Fruit fly (Drosophila melanogaster) whole organism, pupa: ENCODE results near the gene Cp190.

ENCODE experiments used
- CG10348 ChIP-seq: fragments of 200-800 bp; sonication (Bioruptor generic); IDR thresholded peaks from 2 replicates; pipeline ENCODE4 v1.3.6; 2022; ENCODE audit warnings: missing biosample characterization, missing genetic modification characterization
- CG12605 ChIP-seq: fragments of 200-800 bp; sonication (Bioruptor generic); IDR thresholded peaks from 2 replicates; pipeline ENCODE4 v1.3.6; 2022; ENCODE audit warnings: missing biosample characterization, missing genetic modification characterization
- CG13204 ChIP-seq: fragments of 200-800 bp; sonication (Bioruptor generic); optimal IDR thresholded peaks from 2 replicates; lab custom pipeline; 2018; ENCODE audit warnings: missing biosample characterization, mild to moderate bottlenecking, missing genetic modification characterization, moderate library complexity
- CG14655 ChIP-seq: fragments of 200-800 bp; sonication (Bioruptor generic); optimal IDR thresholded peaks from 3 replicates; lab custom pipeline; 2017; ENCODE audit warnings: mild to moderate bottlenecking, missing biosample characterization, missing genetic modification reagents, missing genetic modification characterization
- CG15710 ChIP-seq: fragments of 200-800 bp; sonication (Bioruptor generic); optimal IDR thresholded peaks from 2 replicates; lab custom pipeline; 2018; ENCODE audit warnings: missing biosample characterization, mild to moderate bottlenecking, missing genetic modification characterization, moderate library complexity
- CG17806 ChIP-seq: fragments of 200-800 bp; sonication (Bioruptor generic); optimal IDR thresholded peaks from 2 replicates; lab custom pipeline; 2018; ENCODE audit warnings: missing biosample characterization, mild to moderate bottlenecking, missing genetic modification characterization, moderate library complexity
- CG32121 ChIP-seq: fragments of 200-800 bp; sonication (Bioruptor generic); IDR thresholded peaks from 2 replicates; pipeline ENCODE4 v1.3.6; 2022; ENCODE audit warnings: missing biosample characterization, missing genetic modification characterization
- CG34367 ChIP-seq: fragments of 200-800 bp; sonication (Bioruptor generic); optimal IDR thresholded peaks from 2 replicates; lab custom pipeline; 2018; ENCODE audit warnings: missing biosample characterization, mild to moderate bottlenecking, missing genetic modification characterization
- CG4496 ChIP-seq: fragments of 200-800 bp; sonication (Bioruptor generic); IDR thresholded peaks from 3 replicates; pipeline ENCODE4 v1.3.6; 2022; ENCODE audit warnings: missing biosample characterization, missing genetic modification characterization
- CG8159 ChIP-seq: fragments of 200-800 bp; sonication (Bioruptor generic); optimal IDR thresholded peaks from 3 replicates; lab custom pipeline; 2018; ENCODE audit warnings: missing biosample characterization, mild to moderate bottlenecking, missing genetic modification characterization, moderate library complexity
- CG8301 ChIP-seq: fragments of 200-800 bp; sonication (Bioruptor generic); optimal IDR thresholded peaks from 2 replicates; lab custom pipeline; 2018; ENCODE audit warnings: missing biosample characterization, mild to moderate bottlenecking, missing genetic modification characterization
- CG9948 ChIP-seq: fragments of 200-800 bp; sonication (Bioruptor generic); optimal IDR thresholded peaks from 2 replicates; lab custom pipeline; 2018; ENCODE audit warnings: missing biosample characterization, mild to moderate bottlenecking, missing genetic modification characterization, moderate library complexity
- D1 ChIP-seq: fragments of 200-800 bp; sonication (Bioruptor generic); optimal IDR thresholded peaks from 2 replicates; lab custom pipeline; 2018; ENCODE audit warnings: missing biosample characterization, mild to moderate bottlenecking, missing genetic modification characterization, moderate library complexity
- EcR ChIP-seq: fragments of 200-800 bp; sonication (Bioruptor generic); optimal IDR thresholded peaks from 3 replicates; lab custom pipeline; 2019; ENCODE audit warnings: missing biosample characterization, missing genetic modification characterization, mild to moderate bottlenecking, moderate library complexity, missing genetic modification reagents
- Ets98B ChIP-seq: fragments of 200-800 bp; sonication (Bioruptor generic); IDR thresholded peaks from 2 replicates; pipeline ENCODE4 v1.3.6; 2022; ENCODE audit warnings: missing biosample characterization, missing genetic modification characterization
- Pif1A ChIP-seq: fragments of 200-800 bp; sonication (Bioruptor generic); optimal IDR thresholded peaks from 3 replicates; lab custom pipeline; 2016; ENCODE audit warnings: missing biosample characterization, missing genetic modification characterization
- Pif1B ChIP-seq: fragments of 200-800 bp; sonication (Bioruptor generic); optimal IDR thresholded peaks from 3 replicates; lab custom pipeline; 2016; ENCODE audit warnings: missing biosample characterization, missing genetic modification characterization
- Snoo ChIP-seq: fragments of 200-800 bp; sonication (Bioruptor generic); optimal IDR thresholded peaks from 3 replicates; lab custom pipeline; 2017; ENCODE audit warnings: missing biosample characterization, mild to moderate bottlenecking, missing genetic modification characterization, inconsistent platforms
- fd96Ca ChIP-seq: fragments of 200-800 bp; sonication (Bioruptor generic); IDR thresholded peaks from 3 replicates; pipeline ENCODE4 v1.3.6; 2022; ENCODE audit warnings: missing biosample characterization, missing genetic modification characterization
- gl ChIP-seq: fragments of 200-800 bp; sonication (Bioruptor generic); optimal IDR thresholded peaks from 2 replicates; lab custom pipeline; 2018; ENCODE audit warnings: missing biosample characterization, mild to moderate bottlenecking, missing genetic modification characterization
- rn ChIP-seq: fragments of 200-800 bp; sonication (Bioruptor generic); IDR thresholded peaks from 2 replicates; pipeline ENCODE4 v1.3.6; 2022; ENCODE audit warnings: missing biosample characterization, missing genetic modification characterization

Gene Cp190

DNA sequence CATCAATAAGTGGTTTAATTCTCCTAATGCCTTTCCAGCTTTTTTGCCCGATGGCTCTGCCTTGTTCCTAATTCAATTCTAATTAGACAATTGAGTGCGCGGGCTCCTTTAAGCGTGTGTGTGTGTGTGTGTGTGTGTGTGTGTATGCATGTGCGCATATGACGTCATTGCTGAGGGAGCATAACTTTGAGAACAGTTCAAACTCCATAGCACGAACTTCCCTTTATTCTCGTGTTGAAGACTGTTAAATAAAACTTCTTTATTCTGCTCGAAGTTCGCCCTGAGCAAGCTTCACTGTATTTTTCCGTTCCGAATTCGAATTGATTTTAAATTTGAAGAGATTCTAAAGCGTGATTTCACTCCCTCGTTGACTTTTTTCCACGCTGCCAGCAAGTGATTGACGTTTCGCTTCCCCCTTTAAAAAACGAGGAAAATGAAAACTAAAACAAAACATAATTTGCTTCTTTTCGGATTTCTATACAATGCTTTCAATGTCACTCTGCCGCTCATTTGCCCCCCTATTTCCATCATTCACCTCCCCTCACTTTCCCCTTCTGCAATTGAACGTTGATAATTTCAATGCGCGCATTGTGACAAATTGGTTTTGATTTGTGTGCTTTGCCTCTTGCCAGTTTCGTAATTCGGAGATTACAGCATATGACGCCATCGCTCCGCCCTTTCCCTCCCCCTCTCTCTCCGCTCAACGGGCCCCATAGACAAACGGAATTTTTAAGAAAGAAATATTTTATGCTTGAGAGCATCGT is 17.4 kb upstream of the Cp190 start:
- TF ChIP-seq CG8159 (tag; lab: Kevin White, UChicago) (no peak), EcR (GFP tag; lab: Kevin White, UChicago) (no peak), CG34367 (tag; lab: Kevin White, UChicago) (no peak), Snoo (tag; lab: Kevin White, UChicago) (no peak), D1 (no peak), CG15710 (tag; lab: Kevin White, UChicago) (no peak), CG9948 (tag; lab: Kevin White, UChicago) (no peak), CG12605 (GFP tag; lab: Robert Waterston, UW) (no peak), Ets98B (no peak), CG10348 (GFP tag; lab: Robert Waterston, UW) (no peak), CG32121 (GFP tag; lab: Robert Waterston, UW) (no peak), Pif1B (GFP tag; lab: Kevin White, UChicago) (no peak), CG14655 (GFP tag; lab: Kevin White, UChicago) (no peak), CG4496 (no peak), Pif1A (GFP tag; lab: Kevin White, UChicago) (no peak), rn (GFP tag; lab: Robert Waterston, UW) (no peak), CG8301 (tag; lab: Kevin White, UChicago) (no peak), fd96Ca (GFP tag; lab: Robert Waterston, UW) (no peak), gl (no peak)

DNA sequence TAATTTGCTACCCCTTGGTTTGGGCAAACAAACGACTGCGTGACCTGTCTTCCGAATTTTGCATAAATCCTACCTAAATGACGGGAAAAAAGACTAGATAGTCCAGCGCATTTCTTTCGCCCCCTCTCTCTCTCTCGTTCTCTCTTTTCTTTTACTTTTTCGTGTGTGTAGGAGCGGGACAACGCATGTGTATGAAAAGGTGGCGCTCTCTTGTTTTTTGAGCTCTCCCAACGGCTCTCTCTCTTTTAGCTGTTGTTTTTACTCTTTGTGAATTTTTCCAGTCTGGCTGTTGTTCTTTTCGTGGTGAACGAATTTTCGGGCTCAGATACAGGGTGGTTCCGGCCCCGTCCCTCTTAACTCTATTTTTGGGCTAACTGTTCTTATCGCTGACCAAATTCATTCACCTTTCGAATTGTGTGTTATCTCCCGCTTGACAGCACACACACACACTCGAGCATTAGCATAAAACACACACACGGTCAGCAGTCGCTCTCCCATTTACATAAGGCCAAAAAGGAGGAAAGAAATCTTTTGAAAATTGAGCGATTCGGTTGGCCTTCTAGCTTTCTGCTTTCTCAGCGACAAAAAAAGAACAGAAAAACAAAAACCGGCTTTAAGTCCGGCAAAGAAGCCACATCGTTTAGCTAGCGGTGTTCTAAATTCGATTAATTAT is 16.6 kb upstream of the Cp190 start:
- TF ChIP-seq Pif1B (GFP tag; lab: Kevin White, UChicago) (no peak), CG4496 (no peak), CG8301 (tag; lab: Kevin White, UChicago) (no peak), CG15710 (tag; lab: Kevin White, UChicago) (peak; percentile 49), CG32121 (GFP tag; lab: Robert Waterston, UW) (no peak), CG9948 (tag; lab: Kevin White, UChicago) (no peak), Pif1A (GFP tag; lab: Kevin White, UChicago) (no peak), CG10348 (GFP tag; lab: Robert Waterston, UW) (no peak), D1 (no peak), Ets98B (no peak), CG13204 (peak; percentile 55), CG17806 (tag; lab: Kevin White, UChicago) (no peak), CG12605 (GFP tag; lab: Robert Waterston, UW) (no peak), fd96Ca (GFP tag; lab: Robert Waterston, UW) (no peak), EcR (GFP tag; lab: Kevin White, UChicago) (peak; percentile 38), CG34367 (tag; lab: Kevin White, UChicago) (peak; percentile 43), rn (GFP tag; lab: Robert Waterston, UW) (no peak), Snoo (tag; lab: Kevin White, UChicago) (no peak), gl (peak; percentile 21), CG8159 (tag; lab: Kevin White, UChicago) (no peak)

- TF ChIP-seq CG8159 (tag; lab: Kevin White, UChicago): no peak
- peak; percentile 19 for TF ChIP-seq Snoo (tag; lab: Kevin White, UChicago)
- no peak for TF ChIP-seq CG32121 (GFP tag; lab: Robert Waterston, UW)
- no peak for TF ChIP-seq CG9948 (tag; lab: Kevin White, UChicago)
- TF ChIP-seq EcR (GFP tag; lab: Kevin White, UChicago): peak; percentile 17
- no peak for TF ChIP-seq CG17806 (tag; lab: Kevin White, UChicago)
- TF ChIP-seq gl: no peak
- TF ChIP-seq CG34367 (tag; lab: Kevin White, UChicago): no peak
- TF ChIP-seq CG13204: peak; percentile 18
Measured at dm6 chr3R:15290642-15291118, 15.6 kb upstream of the Cp190 start, which contains the start of gene CG45218. Gene CG45218 (minus strand): TSS chr3R:15290799.

DNA sequence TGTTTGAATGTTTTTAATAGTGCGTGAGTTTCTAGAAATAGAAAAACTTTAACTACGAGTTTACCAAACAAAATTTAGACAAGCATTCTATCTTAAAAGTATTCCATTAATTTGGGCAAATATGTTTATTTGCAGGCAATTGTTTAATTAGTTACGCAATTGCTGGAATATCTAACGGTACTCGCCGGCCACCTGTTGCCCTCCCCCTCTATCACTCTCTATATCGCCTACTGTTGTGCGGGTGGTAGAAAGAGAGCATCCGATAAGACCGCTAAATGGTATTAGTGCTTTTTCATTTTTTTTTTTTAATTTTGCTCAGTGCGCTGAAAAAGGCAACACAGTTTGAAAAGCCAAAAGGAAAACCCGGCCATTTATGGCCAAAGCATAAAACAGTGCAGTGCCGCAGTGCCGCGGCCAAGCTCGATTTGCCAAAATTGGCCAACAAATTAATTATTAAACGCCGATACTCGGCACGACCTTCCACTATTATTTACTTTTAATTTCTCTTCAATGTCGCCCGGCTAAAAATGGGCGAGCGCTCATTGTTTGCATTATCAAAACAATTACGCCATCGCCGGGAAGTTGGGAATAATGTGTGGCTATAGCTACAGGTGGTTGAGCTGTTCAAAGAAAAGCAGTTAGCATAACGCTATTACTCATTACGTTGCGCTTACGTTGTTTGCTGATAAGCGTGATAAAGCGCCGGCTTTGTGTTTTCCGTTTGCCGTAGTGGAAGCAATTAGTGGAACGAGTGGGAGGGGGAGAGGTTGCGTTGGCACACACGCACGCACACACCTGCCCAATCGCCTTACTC is 15.0 kb upstream of the Cp190 start:
- TF ChIP-seq CG34367 (tag; lab: Kevin White, UChicago) (no peak), CG17806 (tag; lab: Kevin White, UChicago) (no peak), CG9948 (tag; lab: Kevin White, UChicago) (no peak), Pif1A (GFP tag; lab: Kevin White, UChicago) (no peak), CG12605 (GFP tag; lab: Robert Waterston, UW) (no peak)
- TF ChIP-seq, all 21 proteins: peak for 0

dm6 chr3R:15288802-15289201 is 13.8 kb upstream of the Cp190 start:
- TF ChIP-seq CG32121 (GFP tag; lab: Robert Waterston, UW): no peak
- no peak for TF ChIP-seq CG8301 (tag; lab: Kevin White, UChicago)
- TF ChIP-seq D1: no peak
- no peak for TF ChIP-seq CG9948 (tag; lab: Kevin White, UChicago)
- TF ChIP-seq fd96Ca (GFP tag; lab: Robert Waterston, UW): no peak
- no peak for TF ChIP-seq CG8159 (tag; lab: Kevin White, UChicago)
- TF ChIP-seq CG34367 (tag; lab: Kevin White, UChicago): no peak
- TF ChIP-seq Snoo (tag; lab: Kevin White, UChicago): no peak
- no peak for TF ChIP-seq gl
- TF ChIP-seq CG15710 (tag; lab: Kevin White, UChicago): no peak
- no peak for TF ChIP-seq CG13204
- TF ChIP-seq, all 21 proteins: peak for 0
